Fruit fly (Drosophila melanogaster): ENCODE results near the gene Nnp-1.

Gene Nnp-1

dm6 chr2L:13366109-13366747, at the start of gene Nnp-1, which contains the start of gene Grx3:
TSS of gene Nnp-1 (minus strand) at chr2L:13366189.
TSS of gene Grx3 (plus strand) at chr2L:13366447.
- TF ChIP-seq foxo (GFP tag; optimal IDR thresholded peaks at IDR 0.05) (peak in 1 of 2 experiments; percentile 62), CG9705 (GFP tag; optimal IDR thresholded peaks at IDR 0.05) (peak; percentile 54), Myc (optimal IDR thresholded peaks at IDR 0.05) (peak; percentile 90), woc (GFP tag; optimal IDR thresholded peaks at IDR 0.05) (peak; percentile 46), dmrt93B (GFP tag; optimal IDR thresholded peaks at IDR 0.05) (peak; percentile 53), pan (optimal IDR thresholded peaks at IDR 0.05) (no peak), sv (GFP tag; optimal IDR thresholded peaks at IDR 0.05) (peak; percentile 24), ey (GFP tag; optimal IDR thresholded peaks at IDR 0.05) (peak; percentile 22), Hr83 (GFP tag; optimal IDR thresholded peaks at IDR 0.05; ENCODE audit: poor library complexity, severe bottlenecking) (no peak), brk (GFP tag; optimal IDR thresholded peaks at IDR 0.05) (peak; percentile 35), HLH106 (tag; optimal IDR thresholded peaks at IDR 0.05) (peak; percentile 82), Jra (GFP tag; optimal IDR thresholded peaks at IDR 0.05) (no peak), fru (GFP tag; optimal IDR thresholded peaks at IDR 0.05) (no peak), OdsH (GFP tag; optimal IDR thresholded peaks at IDR 0.05) (peak; percentile 20), psq (GFP tag; optimal IDR thresholded peaks at IDR 0.05) (peak; percentile 48), h (GFP tag; optimal IDR thresholded peaks at IDR 0.05) (peak; percentile 1), CG32264 (GFP tag; optimal IDR thresholded peaks at IDR 0.05) (no peak), CrebA (GFP tag; optimal IDR thresholded peaks at IDR 0.05; ENCODE audit: borderline replicate concordance) (no peak)

DNA sequence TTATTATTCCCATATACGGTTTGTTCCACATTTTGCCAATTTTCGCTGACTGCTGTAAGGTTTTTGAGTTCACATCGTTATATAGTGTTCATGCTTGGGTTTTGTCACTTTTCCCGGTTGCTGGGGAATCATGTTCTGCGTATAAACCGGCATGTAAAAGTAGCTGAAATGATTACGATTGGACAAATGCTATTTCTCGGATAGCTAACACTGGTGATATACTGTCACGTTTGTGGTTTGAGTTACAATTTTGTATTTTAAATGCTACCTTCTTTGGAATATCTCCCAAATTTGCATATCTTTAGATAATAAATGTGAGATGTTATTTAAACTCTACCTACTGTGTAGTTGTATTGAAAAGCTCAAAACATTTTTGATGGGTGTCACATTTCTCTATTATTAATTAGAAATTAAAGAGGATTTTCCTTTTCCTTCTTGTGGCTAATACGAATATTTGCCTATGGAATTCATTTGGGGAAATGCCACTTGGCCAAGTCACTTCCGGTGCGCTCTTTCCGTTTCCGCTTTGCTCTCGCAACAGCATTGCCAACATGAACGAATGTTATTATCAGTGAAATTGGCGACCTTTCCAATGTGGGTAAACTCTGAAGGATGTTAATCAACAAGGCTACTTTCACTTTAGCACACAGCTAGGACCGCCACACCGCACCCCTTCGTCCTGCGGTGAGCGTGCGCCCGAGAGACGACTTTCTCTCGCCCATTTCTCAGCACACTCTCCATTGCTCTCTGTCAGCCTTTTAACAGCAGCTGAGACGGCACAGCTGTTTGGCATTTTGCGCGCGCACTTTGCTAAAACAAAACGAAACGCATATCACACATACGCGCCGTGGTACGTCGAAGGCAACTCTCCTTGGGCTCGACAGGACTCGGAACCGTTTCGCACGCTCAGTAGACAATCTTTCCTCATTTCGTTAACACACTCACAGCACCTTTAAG, 48.8 kb upstream of the Nnp-1 start, which contains the start of the genes CG16956, CG42784 and CG43850:
TSS of gene CG16956 (minus strand) at position 51 of the 957 bp plus-strand sequence.
TSS of gene CG42784 (plus strand) at position 907 of the 957 bp plus-strand sequence.
TSS of gene CG43850 (plus strand) at position 907 of the 957 bp plus-strand sequence.
- no peak for TF ChIP-seq ey (GFP tag; optimal IDR thresholded peaks at IDR 0.05)
- TF ChIP-seq Vsx2 (GFP tag; optimal IDR thresholded peaks at IDR 0.05; ENCODE audit: partially characterized antibody) = peak; percentile 7

- TF ChIP-seq jim (GFP tag; optimal IDR thresholded peaks at IDR 0.05) (no peak), CG32264 (GFP tag; optimal IDR thresholded peaks at IDR 0.05) (no peak), Rel (GFP tag; optimal IDR thresholded peaks at IDR 0.05) (no peak), Rel (tag; optimal IDR thresholded peaks at IDR 0.05) (no peak), Myc (optimal IDR thresholded peaks at IDR 0.05) (no peak)
Observed at dm6 chr2L:13412219-13412618, 46.2 kb upstream of the Nnp-1 start, which contains the start of gene Flad2. TSS of gene Flad2 (plus strand) at chr2L:13412519.

dm6 chr2L:13411566-13411965, 45.6 kb upstream of the Nnp-1 start, which contains the start of gene Vm34Ca:
TSS of gene Vm34Ca (minus strand) at chr2L:13411631.
- no peak for TF ChIP-seq sv (GFP tag; optimal IDR thresholded peaks at IDR 0.05)
- TF ChIP-seq dsf (GFP tag; optimal IDR thresholded peaks at IDR 0.05; ENCODE audit: borderline replicate concordance) = no peak

DNA sequence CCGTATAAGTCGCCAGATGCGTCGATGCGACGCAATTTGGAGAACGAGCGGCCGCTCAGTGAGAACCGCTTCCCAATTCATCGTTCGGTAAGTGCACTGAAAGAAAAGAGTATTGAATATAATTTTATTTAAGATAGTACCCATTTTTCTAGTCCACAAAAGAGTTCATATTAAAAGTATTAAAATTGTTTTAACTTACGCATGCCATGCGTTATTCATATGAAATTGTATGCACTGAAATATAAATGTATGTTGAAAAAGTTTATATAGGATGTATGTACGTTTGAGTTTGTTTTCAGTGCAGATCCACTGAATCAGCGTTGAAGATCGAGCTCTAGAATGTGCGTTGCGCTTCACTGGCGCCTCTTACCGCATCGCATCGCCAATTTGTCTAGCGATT, 33.6 kb upstream of the Nnp-1 start:
- no peak for TF ChIP-seq foxo (GFP tag; optimal IDR thresholded peaks at IDR 0.05)
- no peak for TF ChIP-seq Hr83 (GFP tag; optimal IDR thresholded peaks at IDR 0.05; ENCODE audit: poor library complexity, severe bottlenecking)
- TF ChIP-seq Myc (optimal IDR thresholded peaks at IDR 0.05) = no peak
- TF ChIP-seq sv (GFP tag; optimal IDR thresholded peaks at IDR 0.05) = no peak
- TF ChIP-seq rgr (GFP tag; optimal IDR thresholded peaks at IDR 0.05) = no peak
- no peak for TF ChIP-seq ey (GFP tag; optimal IDR thresholded peaks at IDR 0.05)
- TF ChIP-seq Abd-B (GFP tag; optimal IDR thresholded peaks at IDR 0.05) = no peak
- TF ChIP-seq OdsH (GFP tag; optimal IDR thresholded peaks at IDR 0.05) = no peak
- no peak for TF ChIP-seq Hr78 (GFP tag; optimal IDR thresholded peaks at IDR 0.05)
- no peak for TF ChIP-seq tai (GFP tag; optimal IDR thresholded peaks at IDR 0.05)
- TF ChIP-seq GATAd (GFP tag; optimal IDR thresholded peaks at IDR 0.05) = no peak
- no peak for TF ChIP-seq fru (GFP tag; optimal IDR thresholded peaks at IDR 0.05)

Data from whole organism, wandering third instar larva.